Fruit fly (Drosophila melanogaster): ENCODE measurements around the gene CG3436.

Gene CG3436

DNA sequence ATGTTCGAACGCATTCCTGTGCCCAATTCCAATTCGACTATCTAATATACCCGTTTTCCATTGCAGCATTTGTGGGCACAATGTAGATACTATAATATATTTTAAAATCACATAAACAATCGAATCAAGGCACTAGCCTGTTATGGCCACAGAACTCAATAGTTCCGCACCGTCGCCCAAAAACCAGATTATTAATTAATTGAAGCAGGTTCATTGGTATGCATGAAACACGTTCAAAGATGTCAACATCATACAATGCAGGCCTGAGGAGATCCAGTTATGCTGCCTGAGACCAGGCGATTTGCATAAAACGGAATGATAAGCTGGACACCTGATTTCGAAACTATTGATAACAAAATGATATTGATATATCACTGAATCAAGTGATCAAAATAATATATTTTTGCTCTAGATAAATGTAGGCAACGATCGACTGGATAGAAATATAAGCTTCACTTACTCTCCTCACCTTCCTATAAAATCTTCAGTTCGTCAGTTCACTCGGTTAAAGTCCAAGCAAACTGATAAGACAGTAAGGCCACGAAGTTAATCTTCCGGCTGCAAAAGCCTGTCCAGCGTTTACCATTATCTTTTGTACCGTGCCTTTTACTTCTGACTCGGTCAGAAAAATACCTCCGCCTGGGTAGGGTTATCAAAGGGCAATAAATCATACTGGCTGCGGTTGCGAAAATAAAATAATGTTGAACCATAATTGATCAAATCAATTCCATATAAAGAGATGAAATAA lies 20.3 kb upstream of the CG3436 start (continued):
- TF ChIP-seq abd-A (tag; optimal IDR thresholded peaks at IDR 0.05) = peak; percentile 76
- no peak for TF ChIP-seq Kr (GFP tag; optimal IDR thresholded peaks at IDR 0.05)
- peak; percentile 55 for TF ChIP-seq CG12769 (tag; optimal IDR thresholded peaks at IDR 0.05)
- peak; percentile 71 for TF ChIP-seq nom (GFP tag; optimal IDR thresholded peaks at IDR 0.05)
- TF ChIP-seq CG14014 (GFP tag; IDR thresholded peaks at IDR 0.05) = no peak
- TF ChIP-seq gsb-n (tag; optimal IDR thresholded peaks at IDR 0.05) = no peak
- TF ChIP-seq GATAe (GFP tag; conservative IDR thresholded peaks at IDR 0.05) = no peak
- TF ChIP-seq BEAF-32 (GFP tag; optimal IDR thresholded peaks at IDR 0.05) = no peak
- TF ChIP-seq CG5180 (GFP tag; optimal IDR thresholded peaks at IDR 0.05) = no peak
- TF ChIP-seq stwl (tag; optimal IDR thresholded peaks at IDR 0.05) = no peak
- no peak for TF ChIP-seq trh (GFP tag; optimal IDR thresholded peaks at IDR 0.05)
- TF ChIP-seq CG32532 (GFP tag; IDR thresholded peaks at IDR 0.05) = no peak
- TF ChIP-seq Atf6 (GFP tag; IDR thresholded peaks at IDR 0.05) = no peak
- TF ChIP-seq vvl (GFP tag; IDR thresholded peaks at IDR 0.05) = peak; percentile 81
- no peak for TF ChIP-seq CG2116 (GFP tag; optimal IDR thresholded peaks at IDR 0.05)
- no peak for TF ChIP-seq CG3995 (GFP tag; optimal IDR thresholded peaks at IDR 0.05)
- TF ChIP-seq CTCF (GFP tag; optimal IDR thresholded peaks at IDR 0.05) = no peak
- TF ChIP-seq Stat92E (GFP tag; optimal IDR thresholded peaks at IDR 0.05) = no peak
- TF ChIP-seq Hr78 (GFP tag; optimal IDR thresholded peaks at IDR 0.05) = peak in 1 of 2 experiments; percentile 17
- TF ChIP-seq al (GFP tag; IDR thresholded peaks at IDR 0.05) = no peak
- no peak for TF ChIP-seq B-H1 (GFP tag; IDR thresholded peaks at IDR 0.05)
- no peak for TF ChIP-seq Dfd (GFP tag; optimal IDR thresholded peaks at IDR 0.05)
- peak; percentile 95; the same call in 3 of the 4 replicates for TF ChIP-seq chinmo (GFP tag; IDR thresholded peaks at IDR 0.05; ENCODE audit: partially characterized antibody)
- peak; percentile 42; the same call in 1 of the 2 replicates for TF ChIP-seq Awh (GFP tag; IDR thresholded peaks at IDR 0.05)
- no peak for TF ChIP-seq dan (GFP tag; IDR thresholded peaks at IDR 0.05)
- no peak for TF ChIP-seq caup (GFP tag; optimal IDR thresholded peaks at IDR 0.05; ENCODE audit: severe bottlenecking)
- TF ChIP-seq Med (GFP tag) = peak; percentile 38
- no peak for TF ChIP-seq CG7556 (GFP tag; optimal IDR thresholded peaks at IDR 0.05)
- no peak for TF ChIP-seq ranshi (GFP tag; IDR thresholded peaks at IDR 0.05)
- TF ChIP-seq Eip74EF (GFP tag; optimal IDR thresholded peaks at IDR 0.05) = peak in 1 of 2 experiments; percentile 55
- no peak for TF ChIP-seq Fer2 (tag; optimal IDR thresholded peaks at IDR 0.05)
- no peak for TF ChIP-seq CG15601 (tag; optimal IDR thresholded peaks at IDR 0.05)
- TF ChIP-seq trem (tag; optimal IDR thresholded peaks at IDR 0.05) = no peak

DNA sequence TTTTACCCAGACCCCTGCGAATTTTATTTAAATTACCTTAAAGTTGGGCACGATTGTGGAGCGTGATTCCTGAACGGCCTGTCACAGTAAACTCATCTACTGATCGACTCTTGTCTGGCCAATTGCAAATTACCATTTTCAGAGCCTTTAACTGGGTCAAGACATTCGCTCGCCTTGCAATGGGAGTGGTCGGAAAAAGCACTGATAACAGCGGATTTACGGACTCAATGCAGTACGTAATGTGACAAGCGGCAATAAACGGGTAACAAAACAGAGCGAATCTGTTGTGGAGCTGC lies 19.8 kb upstream of the CG3436 start:
- TF ChIP-seq slp2 (GFP tag; optimal IDR thresholded peaks at IDR 0.05) (no peak), CG4424 (GFP tag; optimal IDR thresholded peaks at IDR 0.05) (no peak), tin (GFP tag; optimal IDR thresholded peaks at IDR 0.05) (no peak), hth (optimal IDR thresholded peaks at IDR 0.05) (no peak), ewg (GFP tag; optimal IDR thresholded peaks at IDR 0.05) (no peak), ftz-f1 (GFP tag; optimal IDR thresholded peaks at IDR 0.05) (no peak), CG1529 (GFP tag; optimal IDR thresholded peaks at IDR 0.05) (no peak), zen2 (GFP tag; IDR thresholded peaks at IDR 0.05; ENCODE audit: partially characterized antibody) (no peak), Oaz (GFP tag; IDR thresholded peaks at IDR 0.05) (no peak), fd96Cb (tag; optimal IDR thresholded peaks at IDR 0.05) (no peak), CG30431 (GFP tag; optimal IDR thresholded peaks at IDR 0.05) (no peak), jing (GFP tag; optimal IDR thresholded peaks at IDR 0.05) (no peak), CG8290 (GFP tag; optimal IDR thresholded peaks at IDR 0.05) (no peak), CG8290 (tag; optimal IDR thresholded peaks at IDR 0.05) (peak in 1 of 2 experiments; percentile 24), ems (GFP tag; optimal IDR thresholded peaks at IDR 0.05) (no peak), CG10366 (GFP tag; IDR thresholded peaks at IDR 0.05) (no peak), CG8281 (tag; optimal IDR thresholded peaks at IDR 0.05) (no peak), Antp (GFP tag; optimal IDR thresholded peaks at IDR 0.05) (no peak), gt (GFP tag; IDR thresholded peaks at IDR 0.05) (no peak), CG17361 (GFP tag; IDR thresholded peaks at IDR 0.05) (0 out of 3 replicates have a peak, but pooled peaks have one; percentile 16)

Measured in whole organism, embryonic.